Fruit fly (Drosophila melanogaster) whole organism, wandering third instar larva: ENCODE measurements around the gene CG1965.

ENCODE experiments used
- Abd-B ChIP-seq: fragments of >200 bp; optimal IDR thresholded peaks from 2 replicates; lab custom pipeline; 2017; ENCODE audit warnings: missing biosample characterization, missing genetic modification characterization
- CrebA ChIP-seq: fragments of 200-800 bp; sonication (Bioruptor generic); optimal IDR thresholded peaks from 2 replicates; lab custom pipeline; 2016; ENCODE audit warnings: missing biosample characterization, mild to moderate bottlenecking, missing genetic modification characterization, borderline replicate concordance
- Dfd ChIP-seq: fragments of >200 bp; optimal IDR thresholded peaks from 2 replicates; lab custom pipeline; 2017; ENCODE audit warnings: missing biosample characterization, missing genetic modification characterization
- Dif ChIP-seq: fragments of 200-275, 200-300 bp; sonication (Bioruptor generic); optimal IDR thresholded peaks from 2 replicates; lab custom pipeline; 2018; ENCODE audit warnings: missing biosample characterization, missing genetic modification characterization; ENCODE audit not compliant: partially characterized antibody
- GATAd ChIP-seq: sonication (Bioruptor generic); optimal IDR thresholded peaks from 2 replicates; lab custom pipeline; 2016; ENCODE audit warnings: missing biosample characterization, missing genetic modification characterization
- HLH106 ChIP-seq: fragments of 200-800 bp; optimal IDR thresholded peaks from 3 replicates; lab custom pipeline; 2019; ENCODE audit warnings: missing biosample characterization, mild to moderate bottlenecking, missing genetic modification characterization, moderate library complexity
- Hr78 ChIP-seq: fragments of >200 bp; optimal IDR thresholded peaks from 2 replicates; lab custom pipeline; 2017; ENCODE audit warnings: missing biosample characterization, missing genetic modification characterization
- Hr83 ChIP-seq: fragments of 200-300 bp; sonication (Bioruptor generic); optimal IDR thresholded peaks from 2 replicates; lab custom pipeline; 2016; ENCODE audit warnings: missing biosample characterization, mild to moderate bottlenecking, missing genetic modification characterization, moderate library complexity; ENCODE audit not compliant: poor library complexity, severe bottlenecking
- Jra ChIP-seq: sonication (Bioruptor generic); optimal IDR thresholded peaks from 2 replicates; lab custom pipeline; 2016; ENCODE audit warnings: missing biosample characterization, missing genetic modification characterization
- Mio ChIP-seq: sonication (Bioruptor generic); optimal IDR thresholded peaks from 2 replicates; lab custom pipeline; 2016; ENCODE audit warnings: missing biosample characterization, missing genetic modification characterization
- Myc ChIP-seq: fragments of >200 bp; optimal IDR thresholded peaks from 2 replicates; lab custom pipeline; 2017
- N ChIP-seq: fragments of >200 bp; optimal IDR thresholded peaks from 2 replicates; lab custom pipeline; 2018; ENCODE audit warnings: missing biosample characterization, missing external identifiers, missing genetic modification characterization
- OdsH ChIP-seq: fragments of 200-800 bp; sonication (Bioruptor generic); optimal IDR thresholded peaks from 2 replicates; lab custom pipeline; 2016; ENCODE audit warnings: missing biosample characterization, mild to moderate bottlenecking, missing genetic modification characterization
- Rel ChIP-seq, 2 experiments: fragments of 200-800 bp; sonication (Bioruptor generic) in 1 of 2; optimal IDR thresholded peaks; 2 replicates in 1 of 2; 3 replicates in 1 of 2; lab custom pipeline; 2016 to 2019; ENCODE audit warnings: mild to moderate bottlenecking in 2 of 2, missing biosample characterization in 2 of 2, missing genetic modification characterization in 2 of 2, moderate library complexity in 1 of 2
- Vsx2 ChIP-seq: fragments of 200-300, 225-300 bp; sonication (Bioruptor generic); optimal IDR thresholded peaks from 2 replicates; lab custom pipeline; 2018; ENCODE audit warnings: missing biosample characterization, missing genetic modification characterization; ENCODE audit not compliant: partially characterized antibody
- br ChIP-seq: fragments of 200-800 bp; sonication (Bioruptor generic); optimal IDR thresholded peaks from 2 replicates; lab custom pipeline; 2016; ENCODE audit warnings: missing biosample characterization, missing genetic modification characterization
- brk ChIP-seq: fragments of 200-800 bp; sonication (Bioruptor generic); optimal IDR thresholded peaks from 2 replicates; lab custom pipeline; 2016; ENCODE audit warnings: missing biosample characterization, mild to moderate bottlenecking, missing genetic modification characterization
- dl ChIP-seq, 2 experiments: fragments of 175-275, 200-275 bp in 1 of 2; fragments of 200-275 bp in 1 of 2; sonication (Bioruptor generic); optimal IDR thresholded peaks; lab custom pipeline; 2018; ENCODE audit warnings: mild to moderate bottlenecking in 2 of 2, missing biosample characterization in 2 of 2, missing genetic modification characterization in 2 of 2, moderate library complexity in 2 of 2; ENCODE audit not compliant: partially characterized antibody in 2 of 2, insufficient read depth in 1 of 2
- dsf ChIP-seq: sonication (Bioruptor generic); optimal IDR thresholded peaks from 2 replicates; lab custom pipeline; 2016; ENCODE audit warnings: missing biosample characterization, missing genetic modification characterization, borderline replicate concordance
- ey ChIP-seq: fragments of 200-800 bp; sonication (Bioruptor generic); optimal IDR thresholded peaks from 2 replicates; lab custom pipeline; 2016; ENCODE audit warnings: missing biosample characterization, missing genetic modification characterization
- foxo ChIP-seq, 2 experiments: fragments of 200-800 bp; sonication (Bioruptor generic); optimal IDR thresholded peaks; 2 replicates in 1 of 2; 3 replicates in 1 of 2; lab custom pipeline; 2016 to 2017; ENCODE audit warnings: missing biosample characterization in 2 of 2, missing genetic modification characterization in 2 of 2
- fru ChIP-seq: fragments of 200-800 bp; sonication (Bioruptor generic); optimal IDR thresholded peaks from 3 replicates; lab custom pipeline; 2016; ENCODE audit warnings: missing biosample characterization, mild to moderate bottlenecking, missing genetic modification characterization
- jim ChIP-seq: fragments of 175-275, 200-325 bp; sonication (Bioruptor generic); optimal IDR thresholded peaks from 2 replicates; lab custom pipeline; 2016; ENCODE audit warnings: missing biosample characterization, mild to moderate bottlenecking, missing genetic modification characterization
- psq ChIP-seq: fragments of 200-800 bp; sonication (Bioruptor generic); optimal IDR thresholded peaks from 3 replicates; lab custom pipeline; 2017; ENCODE audit warnings: missing biosample characterization, mild to moderate bottlenecking, missing genetic modification characterization, moderate library complexity
- rgr ChIP-seq: fragments of 200-800 bp; sonication (Bioruptor generic); optimal IDR thresholded peaks from 3 replicates; lab custom pipeline; 2016; ENCODE audit warnings: missing biosample characterization, mild to moderate bottlenecking, missing genetic modification characterization
- sage ChIP-seq: fragments of 200-800 bp; sonication (Bioruptor generic); optimal IDR thresholded peaks from 2 replicates; lab custom pipeline; 2016; ENCODE audit warnings: missing biosample characterization, mild to moderate bottlenecking, missing genetic modification characterization
- sv ChIP-seq: fragments of 200-800 bp; sonication (Bioruptor generic); optimal IDR thresholded peaks from 3 replicates; lab custom pipeline; 2016; ENCODE audit warnings: missing biosample characterization, missing genetic modification characterization
- tai ChIP-seq: sonication (Bioruptor generic); optimal IDR thresholded peaks from 2 replicates; lab custom pipeline; 2016; ENCODE audit warnings: missing biosample characterization, missing genetic modification characterization
- usp ChIP-seq: fragments of >200 bp; optimal IDR thresholded peaks from 2 replicates; lab custom pipeline; 2017; ENCODE audit warnings: missing biosample characterization, missing genetic modification characterization
- woc ChIP-seq: sonication (Bioruptor generic); optimal IDR thresholded peaks from 2 replicates; lab custom pipeline; 2016; ENCODE audit warnings: missing biosample characterization, mild to moderate bottlenecking, missing genetic modification characterization

Gene CG1965

DNA sequence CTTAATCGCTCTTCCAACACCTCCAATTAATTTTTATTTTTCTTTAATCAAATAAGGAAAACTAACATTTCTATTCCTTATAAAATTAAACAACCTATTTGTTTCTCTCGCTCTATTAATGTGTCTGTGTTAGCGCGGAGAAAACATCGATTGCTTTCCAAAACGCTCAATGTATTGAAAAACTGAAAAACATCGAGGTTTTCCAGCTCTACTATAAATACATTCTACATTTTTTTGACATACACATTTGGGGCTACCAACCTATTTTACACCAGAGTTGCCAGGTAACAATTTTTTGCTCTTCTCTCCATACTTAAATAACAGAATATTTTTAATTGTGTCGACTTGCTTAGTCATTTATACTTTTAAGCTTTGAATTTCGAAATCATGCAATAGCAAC is 24.7 kb downstream of the CG1965 start:
- no peak for TF ChIP-seq fru (GFP tag; lab: Kevin White, UChicago)
- no peak for TF ChIP-seq Dif (GFP tag; lab: Kevin White, UChicago)
- no peak for TF ChIP-seq N (GFP tag; lab: Kevin White, UChicago)
- no peak for TF ChIP-seq Vsx2 (GFP tag; lab: Kevin White, UChicago)
- no peak for TF ChIP-seq CrebA (GFP tag; lab: Kevin White, UChicago)
- TF ChIP-seq, all 38 proteins: peak for 0

DNA sequence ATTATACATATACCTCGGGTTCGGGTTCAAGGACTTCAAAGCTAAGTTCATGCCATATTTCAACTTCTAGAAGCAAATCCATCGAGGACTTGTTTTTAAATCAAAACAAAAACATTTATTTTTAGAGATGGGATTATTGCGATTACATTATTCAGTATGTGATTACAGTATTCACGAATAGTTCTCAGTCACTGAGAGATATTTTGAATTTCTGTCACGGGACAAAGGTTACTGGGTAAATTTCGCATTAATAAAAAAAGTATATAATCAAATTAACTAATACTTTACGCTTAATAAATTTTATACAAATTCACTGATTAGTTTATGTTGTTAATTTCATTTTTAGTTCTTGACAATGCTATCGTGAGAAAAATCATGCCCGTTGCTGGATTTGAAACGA is 26.4 kb downstream of the CG1965 start:
- peak; percentile 9 for TF ChIP-seq ey (GFP tag; lab: Kevin White, UChicago)
- peak in 1 of 2 experiments; percentile 18 for TF ChIP-seq foxo (GFP tag; optimal IDR thresholded peaks at IDR 0.05; lab: Kevin White, UChicago)
- no peak for TF ChIP-seq psq (GFP tag; lab: Kevin White, UChicago)
- TF ChIP-seq HLH106 (tag; lab: Kevin White, UChicago), result peak; percentile 46
- TF ChIP-seq brk (GFP tag; lab: Kevin White, UChicago), result peak; percentile 8
- no peak for TF ChIP-seq rgr (GFP tag; lab: Kevin White, UChicago)
- TF ChIP-seq woc (GFP tag; lab: Kevin White, UChicago), result peak; percentile 10
- no peak for TF ChIP-seq N (GFP tag; lab: Kevin White, UChicago)
- no peak for TF ChIP-seq Mio (GFP tag; lab: Kevin White, UChicago)
- TF ChIP-seq Hr83 (GFP tag; lab: Kevin White, UChicago), result peak; percentile 11

- TF ChIP-seq usp (GFP tag; lab: Kevin White, UChicago) (no peak), Myc (peak; percentile 52), psq (GFP tag; lab: Kevin White, UChicago) (no peak)
Observed at dm6 chr3R:7094368-7094767, 27.2 kb downstream of the CG1965 start.

dm6 chr3R:7102853-7103833 is 35.9 kb downstream of the CG1965 start:
- TF ChIP-seq sage (GFP tag; lab: Kevin White, UChicago) (peak; percentile 45), dsf (no peak), Dif (GFP tag; lab: Kevin White, UChicago) (peak; percentile 72), brk (GFP tag; lab: Kevin White, UChicago) (no peak), Rel (GFP tag; optimal IDR thresholded peaks at IDR 0.05; lab: Kevin White, UChicago) (no peak), Rel (tag; optimal IDR thresholded peaks at IDR 0.05; lab: Kevin White, UChicago) (peak; percentile 0), woc (GFP tag; lab: Kevin White, UChicago) (peak; percentile 2), Dfd (GFP tag; lab: Kevin White, UChicago) (peak; percentile 23), dl (GFP tag; optimal IDR thresholded peaks at IDR 0.05; lab: Kevin White, UChicago; ENCODE audit: insufficient read depth in 1 of 2, partially characterized antibody in 2 of 2) (peak in 1 of 2 experiments; percentile 79), psq (GFP tag; lab: Kevin White, UChicago) (peak; percentile 23), Vsx2 (GFP tag; lab: Kevin White, UChicago) (peak; percentile 11)
- TF ChIP-seq, all 38 proteins: peak for 8

dm6 chr3R:7104308-7104707 is 37.1 kb downstream of the CG1965 start:
- TF ChIP-seq jim, result no peak
- TF ChIP-seq rgr (GFP tag; lab: Kevin White, UChicago), result no peak
- no peak for TF ChIP-seq Jra (GFP tag; lab: Kevin White, UChicago)
- TF ChIP-seq Abd-B, result no peak
- no peak for TF ChIP-seq Dif (GFP tag; lab: Kevin White, UChicago)
- no peak for TF ChIP-seq Myc
- no peak for TF ChIP-seq N (GFP tag; lab: Kevin White, UChicago)
- no peak for TF ChIP-seq Rel (GFP tag; optimal IDR thresholded peaks at IDR 0.05; lab: Kevin White, UChicago)
- TF ChIP-seq Rel (tag; optimal IDR thresholded peaks at IDR 0.05; lab: Kevin White, UChicago), result no peak
- no peak for TF ChIP-seq psq (GFP tag; lab: Kevin White, UChicago)
- TF ChIP-seq dl (GFP tag; optimal IDR thresholded peaks at IDR 0.05; lab: Kevin White, UChicago; ENCODE audit: insufficient read depth in 1 of 2, partially characterized antibody in 2 of 2), result no peak
- no peak for TF ChIP-seq sv
- TF ChIP-seq tai (GFP tag; lab: Kevin White, UChicago), result no peak
- no peak for TF ChIP-seq CrebA (GFP tag; lab: Kevin White, UChicago)
- no peak for TF ChIP-seq OdsH (GFP tag; lab: Kevin White, UChicago)
- TF ChIP-seq foxo (GFP tag; optimal IDR thresholded peaks at IDR 0.05; lab: Kevin White, UChicago), result no peak
- TF ChIP-seq br (GFP tag; lab: Kevin White, UChicago), result no peak
- no peak for TF ChIP-seq dsf
- no peak for TF ChIP-seq Hr78 (GFP tag; lab: Kevin White, UChicago)
- TF ChIP-seq GATAd, result no peak
- TF ChIP-seq Vsx2 (GFP tag; lab: Kevin White, UChicago), result no peak
